ENCODE assay signal across 1 fruit fly cellular context in genomic region chrX:10857376-10857775, dm6.
TF ChIP-seq lines count a peak whose summit lies in the region.

sofe (minus strand) TSS chrX:10857413.
CG2186 (plus strand) TSS chrX:10857655.

TF ChIP-seq in whole organism, embryonic, 481 proteins besides CTCF, POLR2A, EP300 and RAD21 (continued from another document):
- peak; percentile 11 for TF ChIP-seq CG10979 (tag; optimal IDR thresholded peaks at IDR 0.05; lab: Kevin White, UChicago)
- peak; percentile 81 for TF ChIP-seq pzg (GFP tag; optimal IDR thresholded peaks at IDR 0.05; lab: Kevin White, UChicago)
- TF ChIP-seq rib (GFP tag; IDR thresholded peaks at IDR 0.05; lab: Robert Waterston, UW) = no peak
- TF ChIP-seq az2 (GFP tag; optimal IDR thresholded peaks at IDR 0.05; lab: Kevin White, UChicago) = peak; percentile 44
